Worm (Caenorhabditis elegans) whole organism, midembryonic: ENCODE data around the gene W08E12.7.

Source experiments
- T22C8.4 ChIP-seq: fragments of 200-800 bp; sonication (Bioruptor generic); IDR thresholded peaks from 2 replicates; pipeline ENCODE4 v1.3.6; 2022; ENCODE audit warnings: missing genetic modification characterization, missing compliant biosample characterization
- cog-1 ChIP-seq: sonication (generic microtip); optimal IDR thresholded peaks from 2 replicates; lab custom pipeline; 2016; ENCODE audit warnings: missing genetic modification characterization, missing compliant biosample characterization
- flt-1 ChIP-seq: fragments of 200-800 bp; sonication (Bioruptor generic); IDR thresholded peaks from 2 replicates; pipeline ENCODE4 v1.3.6; 2022; ENCODE audit warnings: missing genetic modification characterization, missing compliant biosample characterization
- klf-2 ChIP-seq: fragments of 200-800 bp; sonication (Bioruptor generic); conservative IDR thresholded peaks from 2 replicates; pipeline ENCODE4 v1.3.6; 2022; ENCODE audit warnings: missing genetic modification reagents, missing genetic modification characterization, missing compliant biosample characterization
- med-1 ChIP-seq: sonication (generic microtip); optimal IDR thresholded peaks from 2 replicates; lab custom pipeline; 2017; ENCODE audit warnings: missing genetic modification characterization, mild to moderate bottlenecking, missing compliant biosample characterization, antibody characterized with exemption, missing genetic modification reagents; ENCODE audit not compliant: insufficient read depth
- ref-1 ChIP-seq: fragments of 200-800 bp; sonication (Bioruptor generic); conservative IDR thresholded peaks from 2 replicates; pipeline ENCODE4 v1.3.6; 2022; ENCODE audit warnings: missing genetic modification reagents, missing genetic modification characterization, missing compliant biosample characterization
- tab-1 ChIP-seq: fragments of 200-800 bp; sonication (Bioruptor generic); IDR thresholded peaks from 2 replicates; pipeline ENCODE4 v1.3.6; 2022; ENCODE audit warnings: missing genetic modification characterization, missing compliant biosample characterization
- ztf-23 ChIP-seq: fragments of 200-800 bp; sonication (Bioruptor generic); IDR thresholded peaks from 2 replicates; pipeline ENCODE4 v1.3.6; 2022; ENCODE audit warnings: missing genetic modification reagents, missing genetic modification characterization, missing compliant biosample characterization
- ztf-29 ChIP-seq: fragments of 200-800 bp; sonication (Bioruptor generic); IDR thresholded peaks from 2 replicates; pipeline ENCODE4 v1.3.6; 2022; ENCODE audit warnings: missing genetic modification reagents, missing genetic modification characterization, missing compliant biosample characterization

W08E12.7 gene

DNA sequence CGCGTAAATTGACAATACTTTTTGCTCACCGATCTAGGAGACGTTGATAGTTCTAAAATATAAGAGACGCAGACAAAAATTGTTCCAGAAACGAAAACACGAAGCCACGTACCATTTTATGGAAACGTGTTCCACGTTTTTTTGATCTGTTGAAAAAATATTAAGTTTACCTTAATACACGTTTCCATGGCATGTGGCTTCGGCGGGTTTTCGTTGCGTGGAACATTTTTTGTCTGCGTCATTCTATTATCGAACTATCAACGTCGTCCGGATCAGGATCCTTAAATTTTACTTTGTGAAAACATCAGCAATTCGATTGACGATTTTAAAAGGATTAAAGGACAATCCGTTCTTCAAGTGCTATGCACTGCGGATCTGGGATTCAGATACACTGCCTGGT is 29.3 kb upstream of the W08E12.7 start, which contains the start of gene T26C12.2:
Gene T26C12.2, minus strand, starts transcription at position 101 of the 400 bp plus-strand sequence.
- no peak for TF ChIP-seq flt-1 (GFP tag; lab: Robert Waterston, UW)
- no peak for TF ChIP-seq ref-1 (GFP tag; lab: Robert Waterston, UW)
- no peak for TF ChIP-seq ztf-29 (GFP tag; lab: Robert Waterston, UW)
- no peak for TF ChIP-seq med-1 (GFP tag; lab: Kevin White, UChicago)
- no peak for TF ChIP-seq T22C8.4 (GFP tag; lab: Robert Waterston, UW)
- no peak for TF ChIP-seq cog-1 (tag; lab: Kevin White, UChicago)
- TF ChIP-seq klf-2 (GFP tag; lab: Robert Waterston, UW): no peak
- no peak for TF ChIP-seq ztf-23 (GFP tag; lab: Robert Waterston, UW)
- TF ChIP-seq tab-1: no peak

DNA sequence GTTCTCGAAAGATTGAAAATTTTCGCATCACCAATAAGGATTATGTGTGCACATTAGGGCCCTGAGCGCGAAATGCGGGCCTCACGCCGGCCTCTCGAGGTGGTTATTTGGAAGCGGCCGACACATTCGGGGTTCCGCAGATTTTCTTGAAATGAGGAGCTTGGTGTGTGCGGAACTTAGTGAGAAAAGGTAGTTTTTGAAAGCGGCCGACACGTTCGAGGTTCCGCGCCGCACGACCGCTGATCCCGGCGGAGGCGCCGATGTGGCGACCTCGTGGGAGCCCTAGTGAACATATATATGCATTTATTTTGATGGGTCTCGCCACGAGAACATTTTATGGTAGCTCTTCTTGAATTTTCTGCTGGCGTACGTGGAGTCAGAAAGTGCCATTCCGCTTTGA is 28.1 kb upstream of the W08E12.7 start:
- TF ChIP-seq flt-1 (GFP tag; lab: Robert Waterston, UW): 0 out of 2 replicates have a peak, but pooled peaks have one; percentile 59
- no peak for TF ChIP-seq T22C8.4 (GFP tag; lab: Robert Waterston, UW)

DNA sequence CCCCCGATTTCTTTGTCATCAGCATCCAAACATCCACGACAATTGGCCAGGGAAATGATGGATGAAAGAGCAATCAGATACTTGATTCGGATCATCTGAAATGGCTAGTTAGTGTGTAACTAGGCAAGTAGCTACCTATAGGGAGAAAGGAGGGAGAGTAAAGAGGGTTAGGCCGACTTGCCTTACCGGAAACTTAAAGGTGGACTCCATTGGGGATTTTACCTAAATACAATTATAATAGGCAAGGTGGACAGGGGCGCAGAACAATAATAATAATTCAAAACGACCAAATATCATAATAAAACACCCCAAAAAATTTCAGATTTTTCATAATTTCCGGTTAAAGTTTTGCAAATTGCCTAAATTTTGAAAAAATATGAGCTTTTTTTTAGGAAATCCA is 27.4 kb upstream of the W08E12.7 start, which contains the start of gene clec-173:
Gene clec-173, minus strand, starts transcription at position 101 of the 400 bp plus-strand sequence.
- TF ChIP-seq ztf-23 (GFP tag; lab: Robert Waterston, UW): no peak
- no peak for TF ChIP-seq med-1 (GFP tag; lab: Kevin White, UChicago)
- no peak for TF ChIP-seq T22C8.4 (GFP tag; lab: Robert Waterston, UW)
- no peak for TF ChIP-seq cog-1 (tag; lab: Kevin White, UChicago)
- no peak for TF ChIP-seq flt-1 (GFP tag; lab: Robert Waterston, UW)

DNA sequence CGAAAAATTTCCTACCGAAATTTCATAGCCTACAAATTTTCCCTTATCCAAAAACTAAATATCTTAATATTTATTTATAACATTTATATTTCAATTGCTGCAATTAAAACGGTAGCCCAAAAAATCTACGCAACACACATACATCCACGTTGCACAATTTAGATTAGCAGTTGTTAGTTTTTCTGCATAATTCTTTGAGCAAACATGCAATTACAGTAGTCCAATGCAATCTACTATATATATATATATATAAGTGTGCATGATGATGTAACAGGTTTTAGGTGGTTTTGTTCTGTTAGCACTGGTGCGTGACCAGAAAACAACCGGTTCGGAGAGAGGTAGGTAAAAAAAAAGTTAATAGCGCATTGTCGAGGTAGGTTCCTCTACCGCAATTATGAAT is 23.6 kb upstream of the W08E12.7 start:
- TF ChIP-seq T22C8.4 (GFP tag; lab: Robert Waterston, UW) (no peak), klf-2 (GFP tag; lab: Robert Waterston, UW) (no peak), ztf-23 (GFP tag; lab: Robert Waterston, UW) (no peak), med-1 (GFP tag; lab: Kevin White, UChicago) (no peak), ztf-29 (GFP tag; lab: Robert Waterston, UW) (no peak), flt-1 (GFP tag; lab: Robert Waterston, UW) (no peak), tab-1 (no peak)

DNA sequence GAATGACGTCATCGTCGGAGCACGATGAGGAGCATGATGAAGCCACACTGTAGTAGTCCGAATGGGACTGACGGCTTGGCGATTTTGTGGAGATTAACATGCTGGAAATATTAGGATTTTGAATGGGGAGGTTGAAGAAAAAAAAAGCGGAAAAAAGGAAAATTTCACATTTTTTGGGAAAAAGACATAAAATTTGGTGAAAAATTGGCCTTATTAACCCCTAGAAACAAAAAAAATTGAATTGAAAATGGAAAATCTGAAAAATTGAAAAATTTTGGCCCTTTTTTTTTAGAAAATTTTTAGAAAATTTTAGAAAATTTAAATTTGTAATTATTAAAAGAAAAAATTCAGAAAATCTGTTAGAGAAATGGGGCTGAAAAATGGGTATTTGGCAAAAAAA is 21.6 kb upstream of the W08E12.7 start, which contains the start of gene T26C12.3:
Gene T26C12.3, minus strand, starts transcription at position 101 of the 400 bp plus-strand sequence.
- no peak for TF ChIP-seq cog-1 (tag; lab: Kevin White, UChicago)
- no peak for TF ChIP-seq T22C8.4 (GFP tag; lab: Robert Waterston, UW)
- no peak for TF ChIP-seq ztf-23 (GFP tag; lab: Robert Waterston, UW)
- no peak for TF ChIP-seq ref-1 (GFP tag; lab: Robert Waterston, UW)
- no peak for TF ChIP-seq ztf-29 (GFP tag; lab: Robert Waterston, UW)
- no peak for TF ChIP-seq klf-2 (GFP tag; lab: Robert Waterston, UW)
- TF ChIP-seq flt-1 (GFP tag; lab: Robert Waterston, UW): no peak
- no peak for TF ChIP-seq med-1 (GFP tag; lab: Kevin White, UChicago)
- TF ChIP-seq tab-1: no peak

DNA sequence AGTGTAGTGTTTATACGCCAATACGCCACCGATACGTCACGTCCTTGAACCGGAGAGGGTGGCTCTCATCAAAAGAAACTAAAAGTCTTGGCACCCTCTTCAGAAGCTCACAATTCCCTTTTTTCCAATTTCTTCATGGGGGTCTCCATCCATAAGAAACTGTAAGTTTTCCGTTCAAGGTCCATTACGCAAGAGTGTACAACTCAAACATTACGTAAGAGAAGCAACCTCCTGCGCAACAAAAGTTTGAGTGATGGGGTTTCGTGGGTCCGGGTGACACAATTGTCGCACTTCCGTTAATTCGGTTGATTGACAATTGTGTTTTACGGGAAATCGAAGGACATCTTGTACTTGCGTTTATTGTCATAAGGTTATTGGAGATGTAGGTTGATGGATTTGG is 16.1 kb upstream of the W08E12.7 start:
- TF ChIP-seq klf-2 (GFP tag; lab: Robert Waterston, UW) (no peak), ref-1 (GFP tag; lab: Robert Waterston, UW) (no peak), med-1 (GFP tag; lab: Kevin White, UChicago) (no peak), T22C8.4 (GFP tag; lab: Robert Waterston, UW) (no peak), tab-1 (no peak)

DNA sequence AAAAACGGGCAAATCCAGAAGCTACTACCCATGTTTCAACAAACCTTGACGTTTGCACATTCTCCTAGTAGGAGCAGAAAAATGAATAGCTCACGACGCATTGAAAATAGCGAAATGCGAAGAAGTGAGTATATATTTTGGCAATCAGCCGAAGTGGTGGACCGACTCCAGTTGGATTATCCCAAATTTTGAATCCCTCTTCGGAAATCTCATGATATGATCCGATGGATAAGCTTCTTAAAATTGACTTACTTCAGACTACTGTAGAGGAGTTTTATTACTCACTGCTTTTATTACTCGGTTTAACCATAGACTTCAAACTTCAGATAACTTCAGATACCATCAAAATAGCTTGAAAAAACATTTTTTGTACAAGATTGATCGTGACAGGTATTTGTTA is 5.7 kb upstream of the W08E12.7 start, which contains the start of gene gcy-23:
Gene gcy-23, minus strand, starts transcription at position 101 of the 400 bp plus-strand sequence.
- TF ChIP-seq med-1 (GFP tag; lab: Kevin White, UChicago) (no peak), ref-1 (GFP tag; lab: Robert Waterston, UW) (no peak), ztf-23 (GFP tag; lab: Robert Waterston, UW) (no peak), cog-1 (tag; lab: Kevin White, UChicago) (no peak), tab-1 (no peak), flt-1 (GFP tag; lab: Robert Waterston, UW) (no peak), ztf-29 (GFP tag; lab: Robert Waterston, UW) (no peak), klf-2 (GFP tag; lab: Robert Waterston, UW) (no peak), T22C8.4 (GFP tag; lab: Robert Waterston, UW) (no peak)

DNA sequence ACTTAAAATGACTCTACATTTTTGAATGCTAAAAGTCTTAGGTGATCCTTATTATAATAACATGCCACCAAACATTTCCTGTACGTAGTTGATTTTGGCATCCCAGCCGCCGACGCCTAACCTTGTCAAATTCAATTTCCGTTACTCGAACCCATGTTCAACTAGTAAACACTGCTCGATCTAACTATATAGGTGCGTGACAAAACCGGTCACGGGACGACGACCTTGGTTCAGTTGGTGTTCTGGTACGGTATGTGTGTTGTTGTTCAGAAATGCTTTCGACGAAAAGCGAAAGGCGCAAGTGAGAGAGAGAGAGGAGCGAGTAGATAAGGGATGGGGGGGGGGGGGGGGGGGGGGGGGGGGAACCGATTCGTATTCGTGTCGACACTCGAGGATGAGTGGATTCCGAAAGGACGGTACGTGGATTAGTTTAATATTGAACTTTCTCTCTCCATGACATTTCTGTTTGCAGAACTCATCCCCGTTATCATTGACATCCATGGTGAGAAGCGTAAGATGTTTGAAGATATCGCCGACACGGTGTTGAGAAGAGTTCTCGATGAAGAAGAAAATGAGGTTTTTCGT is 2.9 kb upstream of the W08E12.7 start, which contains the start of gene W08E12.8:
Gene W08E12.8, plus strand, starts transcription at position 395 of the 585 bp plus-strand sequence.
- no peak for TF ChIP-seq ref-1 (GFP tag; lab: Robert Waterston, UW)
- TF ChIP-seq cog-1 (tag; lab: Kevin White, UChicago): no peak
- no peak for TF ChIP-seq ztf-23 (GFP tag; lab: Robert Waterston, UW)
- no peak for TF ChIP-seq med-1 (GFP tag; lab: Kevin White, UChicago)
- no peak for TF ChIP-seq ztf-29 (GFP tag; lab: Robert Waterston, UW)
- no peak for TF ChIP-seq tab-1
- no peak for TF ChIP-seq klf-2 (GFP tag; lab: Robert Waterston, UW)

DNA sequence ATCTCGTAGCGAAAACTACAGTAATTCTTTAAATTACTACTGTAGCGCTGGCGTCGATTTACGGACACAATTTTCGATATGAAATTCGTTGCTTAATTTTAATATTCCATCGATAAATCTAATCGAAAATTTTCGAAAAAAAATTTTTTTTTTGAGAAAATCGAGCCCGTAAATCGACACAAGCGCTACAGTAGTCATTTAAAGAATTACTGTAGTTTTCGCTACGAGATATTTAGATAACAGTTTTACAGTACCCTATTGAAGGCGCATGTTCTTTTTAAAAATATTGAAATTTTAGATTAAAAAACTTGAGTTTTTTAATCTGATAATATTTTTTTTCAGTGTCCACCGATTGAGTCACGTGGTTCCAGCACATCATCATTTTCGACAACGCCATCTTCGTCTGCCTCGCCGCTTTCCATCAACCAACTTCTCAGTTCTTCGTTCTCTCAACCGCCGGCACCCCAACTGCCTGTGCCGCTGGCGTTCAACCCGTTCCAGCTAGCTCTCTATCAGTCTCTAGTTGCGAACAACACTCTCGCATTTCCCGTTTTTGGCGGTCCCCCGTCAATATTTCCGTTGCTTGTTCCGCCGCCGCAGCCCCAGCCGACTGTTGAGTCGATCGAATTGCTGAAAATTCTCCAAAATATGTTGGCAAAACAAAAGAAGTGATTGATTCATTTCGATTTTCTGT is 988 bp upstream of the W08E12.7 start:
- TF ChIP-seq cog-1 (tag; lab: Kevin White, UChicago): no peak
- no peak for TF ChIP-seq flt-1 (GFP tag; lab: Robert Waterston, UW)
- TF ChIP-seq med-1 (GFP tag; lab: Kevin White, UChicago): no peak
- TF ChIP-seq tab-1: no peak
- TF ChIP-seq klf-2 (GFP tag; lab: Robert Waterston, UW): no peak
- TF ChIP-seq T22C8.4 (GFP tag; lab: Robert Waterston, UW): no peak
- no peak for TF ChIP-seq ztf-29 (GFP tag; lab: Robert Waterston, UW)
- TF ChIP-seq ztf-23 (GFP tag; lab: Robert Waterston, UW): no peak
- no peak for TF ChIP-seq ref-1 (GFP tag; lab: Robert Waterston, UW)
